Fruit fly (Drosophila melanogaster): Measurements from ENCODE around the gene CG16986.

DNA sequence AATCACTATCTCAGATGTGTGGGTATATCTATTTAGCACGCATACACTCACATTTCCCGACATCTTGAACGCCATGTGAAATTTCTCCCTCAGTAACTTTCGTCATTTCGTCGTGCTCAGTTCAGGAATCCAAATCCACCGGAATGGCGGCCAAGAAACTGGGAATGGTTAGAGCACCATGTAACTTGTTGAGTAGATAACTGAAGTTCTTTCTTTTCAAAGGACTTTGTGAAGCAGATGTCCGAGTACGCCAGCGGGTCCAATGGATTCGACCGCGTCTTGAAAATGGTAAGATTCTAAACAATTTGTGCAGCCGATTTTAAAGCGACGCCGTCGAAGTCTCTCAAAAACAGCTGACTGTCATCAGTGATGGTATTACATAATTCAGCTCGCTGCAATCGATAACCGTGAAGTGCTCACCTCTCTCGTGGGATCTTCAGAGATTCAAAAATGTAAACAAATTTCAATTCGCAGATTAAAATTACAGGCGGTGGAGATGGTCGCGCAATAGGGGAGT lies 859 bp upstream of the CG16986 start, which contains the start of the genes CG16985 and CG12182:
- TF ChIP-seq insv (optimal IDR thresholded peaks at IDR 0.05) (no peak), h (optimal IDR thresholded peaks at IDR 0.05) (no peak)
